Worm (Caenorhabditis elegans) whole organism, L2 larva: Measurements from ENCODE around the gene R151.8.
A peak's percentile ranks its signal among the peaks of the same experiment; 100 is the strongest.

ENCODE experiments used
- C34F6.9 ChIP-seq: fragments of 150-350 bp; optimal IDR thresholded peaks from 2 replicates; lab custom pipeline; 2014; ENCODE audit warnings: missing biosample characterization, missing genetic modification characterization
- F13H6.1 ChIP-seq: sonication (generic microtip); optimal IDR thresholded peaks from 2 replicates; lab custom pipeline; 2016; ENCODE audit warnings: missing genetic modification characterization, missing compliant biosample characterization
- R02D3.7 ChIP-seq: fragments of 150-350 bp; optimal IDR thresholded peaks from 2 replicates; lab custom pipeline; 2014; ENCODE audit warnings: missing biosample characterization, missing genetic modification characterization
- Y55F3AM.14 ChIP-seq: fragments of 200-800 bp; sonication (Bioruptor generic); optimal IDR thresholded peaks from 2 replicates; lab custom pipeline; 2018; ENCODE audit warnings: mild to moderate bottlenecking, missing genetic modification characterization, missing compliant biosample characterization
- ZK546.5 ChIP-seq: sonication (generic microtip); optimal IDR thresholded peaks from 2 replicates; lab custom pipeline; 2017; ENCODE audit warnings: missing biosample characterization, missing genetic modification characterization
- alr-1 ChIP-seq: fragments of 150-350 bp; optimal IDR thresholded peaks from 2 replicates; lab custom pipeline; 2014; ENCODE audit warnings: missing biosample characterization, missing genetic modification characterization
- aly-2 ChIP-seq: fragments of 150-350 bp; optimal IDR thresholded peaks from 2 replicates; lab custom pipeline; 2014; ENCODE audit warnings: missing biosample characterization, missing genetic modification characterization
- ama-1 ChIP-seq: fragments of 150-350 bp; optimal IDR thresholded peaks from 2 replicates; lab custom pipeline; 2018; ENCODE audit warnings: inconsistent platforms
- blmp-1 ChIP-seq: sonication (generic microtip); optimal IDR thresholded peaks from 2 replicates; lab custom pipeline; 2017; ENCODE audit warnings: missing genetic modification characterization, mild to moderate bottlenecking, missing compliant biosample characterization, antibody characterized with exemption, moderate library complexity; ENCODE audit not compliant: insufficient read depth
- ceh-82 ChIP-seq: fragments of 150-350 bp; optimal IDR thresholded peaks from 2 replicates; lab custom pipeline; 2014; ENCODE audit warnings: missing biosample characterization, missing genetic modification characterization
- crh-2 ChIP-seq: sonication (generic microtip); optimal IDR thresholded peaks from 2 replicates; lab custom pipeline; 2017; ENCODE audit warnings: missing biosample characterization, missing genetic modification characterization
- dmd-4 ChIP-seq: sonication (generic microtip); optimal IDR thresholded peaks from 2 replicates; lab custom pipeline; 2017; ENCODE audit warnings: missing biosample characterization, missing genetic modification characterization
- egl-27 ChIP-seq: sonication (generic microtip); optimal IDR thresholded peaks from 3 replicates; lab custom pipeline; 2017; ENCODE audit warnings: missing biosample characterization, missing genetic modification reagents, missing genetic modification characterization
- elt-1 ChIP-seq: fragments of 150-350 bp; optimal IDR thresholded peaks from 2 replicates; lab custom pipeline; 2014; ENCODE audit warnings: missing biosample characterization, missing genetic modification characterization
- elt-3 ChIP-seq: sonication (generic microtip); optimal IDR thresholded peaks from 2 replicates; lab custom pipeline; 2017; ENCODE audit warnings: missing biosample characterization, missing genetic modification characterization
- gmeb-1 ChIP-seq: fragments of 150-350 bp; optimal IDR thresholded peaks from 2 replicates; lab custom pipeline; 2014; ENCODE audit warnings: missing biosample characterization, missing genetic modification characterization
- lin-11 ChIP-seq: fragments of 150-350 bp; sonication (generic microtip); optimal IDR thresholded peaks from 2 replicates; lab custom pipeline; 2014; ENCODE audit warnings: missing biosample characterization, missing genetic modification characterization, inconsistent platforms, mixed read lengths
- lin-13 ChIP-seq: fragments of 150-350 bp; optimal IDR thresholded peaks from 2 replicates; lab custom pipeline; 2014; ENCODE audit warnings: missing biosample characterization, missing genetic modification reagents, missing genetic modification characterization
- lin-39 ChIP-seq: fragments of 150-350 bp; optimal IDR thresholded peaks from 2 replicates; lab custom pipeline; 2014; ENCODE audit warnings: missing biosample characterization, missing genetic modification reagents, missing genetic modification characterization
- lsy-2 ChIP-seq, 2 experiments: fragments of 150-350 bp in 1 of 2; sonication (generic microtip) in 1 of 2; optimal IDR thresholded peaks; 2 replicates each; lab custom pipeline; 2014 to 2017; ENCODE audit warnings: missing biosample characterization in 2 of 2, missing genetic modification characterization in 2 of 2
- mab-5 ChIP-seq: fragments of 150-350 bp; optimal IDR thresholded peaks from 2 replicates; lab custom pipeline; 2014; ENCODE audit warnings: missing biosample characterization, missing genetic modification characterization
- mdl-1 ChIP-seq, 2 experiments: fragments of 150-350 bp in 1 of 2; sonication (generic microtip) in 1 of 2; optimal IDR thresholded peaks; 2 replicates each; lab custom pipeline; 2017; ENCODE audit warnings: missing biosample characterization in 2 of 2, missing genetic modification characterization in 2 of 2
- nhr-10 ChIP-seq: sonication (generic microtip); optimal IDR thresholded peaks from 2 replicates; lab custom pipeline; 2017; ENCODE audit warnings: missing biosample characterization, missing genetic modification characterization
- nhr-11 ChIP-seq: fragments of 150-350 bp; optimal IDR thresholded peaks from 2 replicates; lab custom pipeline; 2014; ENCODE audit warnings: missing biosample characterization, missing genetic modification characterization
- nhr-12 ChIP-seq: fragments of 150-350 bp; optimal IDR thresholded peaks from 2 replicates; lab custom pipeline; 2014; ENCODE audit warnings: missing biosample characterization, missing genetic modification characterization
- nhr-129 ChIP-seq: fragments of 150-350 bp; optimal IDR thresholded peaks from 2 replicates; lab custom pipeline; 2014; ENCODE audit warnings: missing biosample characterization, missing genetic modification characterization
- nhr-21 ChIP-seq: fragments of 150-350 bp; optimal IDR thresholded peaks from 2 replicates; lab custom pipeline; 2014; ENCODE audit warnings: missing biosample characterization, missing genetic modification characterization
- nhr-23 ChIP-seq: fragments of 150-350 bp; optimal IDR thresholded peaks from 2 replicates; lab custom pipeline; 2014; ENCODE audit warnings: missing biosample characterization, missing genetic modification reagents, missing genetic modification characterization
- nhr-25 ChIP-seq: fragments of 150-350 bp; sonication (generic microtip); optimal IDR thresholded peaks from 3 replicates; lab custom pipeline; 2014; ENCODE audit warnings: missing biosample characterization, missing genetic modification characterization
- nhr-6 ChIP-seq: fragments of 150-350 bp; optimal IDR thresholded peaks from 2 replicates; lab custom pipeline; 2014; ENCODE audit warnings: missing biosample characterization, missing genetic modification characterization
- nhr-77 ChIP-seq: fragments of 150-350 bp; optimal IDR thresholded peaks from 2 replicates; lab custom pipeline; 2014; ENCODE audit warnings: missing biosample characterization, missing genetic modification characterization
- peb-1 ChIP-seq: fragments of 150-350 bp; optimal IDR thresholded peaks from 2 replicates; lab custom pipeline; 2014; ENCODE audit warnings: missing biosample characterization, missing genetic modification characterization
- skn-1 ChIP-seq: sonication (generic microtip); optimal IDR thresholded peaks from 2 replicates; lab custom pipeline; 2017; ENCODE audit warnings: missing biosample characterization, missing genetic modification characterization
- sma-3 ChIP-seq: sonication (generic microtip); optimal IDR thresholded peaks from 2 replicates; lab custom pipeline; 2016; ENCODE audit warnings: missing genetic modification reagents, missing genetic modification characterization, missing compliant biosample characterization
- sma-9 ChIP-seq, 2 experiments: fragments of 150-350 bp in 1 of 2; sonication (generic microtip) in 1 of 2; optimal IDR thresholded peaks; 2 replicates each; lab custom pipeline; 2014 to 2016; ENCODE audit warnings: missing genetic modification characterization in 2 of 2, mild to moderate bottlenecking in 1 of 2, missing biosample characterization in 1 of 2, missing compliant biosample characterization in 1 of 2, missing genetic modification reagents in 1 of 2, moderate library complexity in 1 of 2
- unc-39 ChIP-seq: fragments of 150-350 bp; optimal IDR thresholded peaks from 2 replicates; lab custom pipeline; 2014; ENCODE audit warnings: missing biosample characterization, missing genetic modification characterization
- unc-55 ChIP-seq: fragments of 150-350 bp; sonication (generic microtip); optimal IDR thresholded peaks from 3 replicates; lab custom pipeline; 2014; ENCODE audit warnings: missing biosample characterization, missing genetic modification reagents, missing genetic modification characterization
- zag-1 ChIP-seq: fragments of 150-350 bp; optimal IDR thresholded peaks from 2 replicates; lab custom pipeline; 2014; ENCODE audit warnings: missing biosample characterization, missing genetic modification characterization
- ztf-1 ChIP-seq: fragments of 200-800 bp; sonication (Bioruptor generic); conservative IDR thresholded peaks from 2 replicates; pipeline ENCODE4 v1.3.6; 2022; ENCODE audit warnings: missing genetic modification characterization, missing compliant biosample characterization
- ztf-11 ChIP-seq: sonication (generic microtip); optimal IDR thresholded peaks from 2 replicates; lab custom pipeline; 2017; ENCODE audit warnings: missing biosample characterization, missing genetic modification characterization
- ztf-4 ChIP-seq: fragments of 150-350 bp; optimal IDR thresholded peaks from 2 replicates; lab custom pipeline; 2014; ENCODE audit warnings: missing biosample characterization, missing genetic modification characterization

The R151.8 gene

ce11 chrIII:7277228-7277627 lies 47.6 kb upstream of the R151.8 start, which contains the start of the genes spot-1 and B0361.11 (continued):
- TF ChIP-seq ama-1 (lab: Kevin White, UChicago): no peak
- TF ChIP-seq alr-1 (tag; lab: Kevin White, UChicago): no peak
- peak; percentile 55 to 88 for TF ChIP-seq lsy-2 (tag; optimal IDR thresholded peaks at IDR 0.05; lab: Kevin White, UChicago)

- TF ChIP-seq C34F6.9 (tag; lab: Kevin White, UChicago) (no peak), gmeb-1 (tag; lab: Kevin White, UChicago) (no peak), peb-1 (no peak), elt-3 (no peak), lin-13 (GFP tag; lab: Kevin White, UChicago) (no peak), sma-9 (GFP tag; optimal IDR thresholded peaks at IDR 0.05; lab: Kevin White, UChicago) (no peak), sma-9 (tag; optimal IDR thresholded peaks at IDR 0.05; lab: Kevin White, UChicago) (no peak), lin-11 (tag; lab: Kevin White, UChicago) (no peak), nhr-11 (tag; lab: Kevin White, UChicago) (no peak), nhr-129 (tag; lab: Kevin White, UChicago) (no peak), mdl-1 (tag; optimal IDR thresholded peaks at IDR 0.05; lab: Kevin White, UChicago) (no peak), nhr-6 (tag; lab: Kevin White, UChicago) (no peak)
- TF ChIP-seq, all 48 proteins: peak for 0
Observed at ce11 chrIII:7275296-7275695, 45.7 kb upstream of the R151.8 start, which contains the start of gene psd-1. TSS of gene psd-1 (minus strand) at chrIII:7275396.

DNA sequence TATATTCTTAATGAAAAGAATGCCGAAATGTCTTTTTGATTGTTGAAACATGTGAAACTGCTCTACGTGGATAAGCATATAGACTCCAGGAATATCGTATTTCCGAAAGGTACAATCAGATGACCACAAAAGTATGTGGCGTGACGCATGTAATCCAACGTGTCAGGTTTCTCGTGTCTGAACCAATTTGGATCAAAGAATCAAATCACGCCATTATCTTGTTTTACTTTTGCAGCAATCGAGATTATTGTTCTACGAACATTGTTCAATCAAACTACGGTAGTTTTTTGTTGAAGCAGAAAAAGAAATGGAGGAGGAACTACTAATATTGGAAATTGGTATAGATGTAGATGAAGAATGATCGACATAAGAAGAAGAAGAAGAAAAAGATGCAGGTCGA lies 44.1 kb upstream of the R151.8 start:
- no peak for TF ChIP-seq unc-55
- TF ChIP-seq sma-9 (GFP tag; optimal IDR thresholded peaks at IDR 0.05; lab: Kevin White, UChicago): peak; percentile 72
- no peak for TF ChIP-seq sma-9 (tag; optimal IDR thresholded peaks at IDR 0.05; lab: Kevin White, UChicago)
- TF ChIP-seq ceh-82 (tag; lab: Kevin White, UChicago): no peak
- no peak for TF ChIP-seq mdl-1 (tag; optimal IDR thresholded peaks at IDR 0.05; lab: Kevin White, UChicago)
- peak; percentile 19 for TF ChIP-seq nhr-129 (tag; lab: Kevin White, UChicago)
- no peak for TF ChIP-seq gmeb-1 (tag; lab: Kevin White, UChicago)
- no peak for TF ChIP-seq ztf-1 (GFP tag; lab: Robert Waterston, UW)
- TF ChIP-seq elt-3: no peak
- TF ChIP-seq nhr-10 (tag; lab: Kevin White, UChicago): no peak
- TF ChIP-seq nhr-21 (tag; lab: Kevin White, UChicago): peak; percentile 68
- TF ChIP-seq nhr-6 (tag; lab: Kevin White, UChicago): no peak
- no peak for TF ChIP-seq skn-1 (tag; lab: Kevin White, UChicago)
- no peak for TF ChIP-seq F13H6.1 (tag; lab: Kevin White, UChicago)
- TF ChIP-seq unc-39 (tag; lab: Kevin White, UChicago): no peak
- no peak for TF ChIP-seq Y55F3AM.14 (GFP tag; lab: Kevin White, UChicago)
- no peak for TF ChIP-seq lin-39 (tag; lab: Kevin White, UChicago)
- no peak for TF ChIP-seq nhr-12 (tag; lab: Kevin White, UChicago)
- TF ChIP-seq alr-1 (tag; lab: Kevin White, UChicago): no peak
- TF ChIP-seq elt-1 (tag; lab: Kevin White, UChicago): no peak
- TF ChIP-seq lsy-2 (tag; optimal IDR thresholded peaks at IDR 0.05; lab: Kevin White, UChicago): peak in 1 of 2 experiments; percentile 19
- TF ChIP-seq nhr-77: no peak
- no peak for TF ChIP-seq C34F6.9 (tag; lab: Kevin White, UChicago)
- TF ChIP-seq peb-1: no peak
- no peak for TF ChIP-seq ztf-11

DNA sequence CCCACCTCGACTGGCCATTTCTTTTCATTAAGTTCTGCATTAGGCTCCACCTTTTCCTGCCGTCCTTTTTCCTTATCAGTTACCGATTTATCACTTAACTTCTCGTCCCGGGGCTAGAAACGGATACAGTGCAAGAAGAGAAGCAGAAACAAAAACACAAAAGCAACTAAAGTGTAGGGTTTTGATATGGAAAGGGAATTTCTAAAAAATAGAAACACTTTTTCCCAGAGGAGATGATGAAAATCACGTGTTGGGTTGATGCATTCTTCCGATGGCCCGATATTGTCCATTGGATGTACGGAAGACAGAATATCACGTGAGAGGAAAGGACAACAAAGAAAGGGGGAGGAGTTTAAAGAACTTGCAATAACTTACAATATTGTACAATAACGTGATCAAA lies 43.2 kb upstream of the R151.8 start:
- TF ChIP-seq nhr-10 (tag; lab: Kevin White, UChicago) (no peak), ama-1 (lab: Kevin White, UChicago) (peak; percentile 13), peb-1 (no peak), ztf-1 (GFP tag; lab: Robert Waterston, UW) (no peak), elt-1 (tag; lab: Kevin White, UChicago) (no peak), mdl-1 (tag; optimal IDR thresholded peaks at IDR 0.05; lab: Kevin White, UChicago) (peak in 1 of 2 experiments; percentile 32), nhr-6 (tag; lab: Kevin White, UChicago) (no peak), egl-27 (tag; lab: Kevin White, UChicago) (peak; percentile 64), blmp-1 (tag; lab: Kevin White, UChicago) (peak; percentile 85), Y55F3AM.14 (GFP tag; lab: Kevin White, UChicago) (no peak), aly-2 (tag; lab: Kevin White, UChicago) (no peak), mab-5 (no peak), sma-3 (GFP tag; lab: Kevin White, UChicago) (peak; percentile 82), elt-3 (no peak), ceh-82 (tag; lab: Kevin White, UChicago) (no peak), nhr-11 (tag; lab: Kevin White, UChicago) (no peak), ztf-11 (no peak), R02D3.7 (tag; lab: Kevin White, UChicago) (no peak), nhr-12 (tag; lab: Kevin White, UChicago) (no peak), sma-9 (GFP tag; optimal IDR thresholded peaks at IDR 0.05; lab: Kevin White, UChicago) (peak; percentile 86), sma-9 (tag; optimal IDR thresholded peaks at IDR 0.05; lab: Kevin White, UChicago) (no peak), nhr-25 (tag; lab: Kevin White, UChicago) (peak; percentile 51), unc-55 (no peak), zag-1 (tag; lab: Kevin White, UChicago) (no peak), lin-13 (GFP tag; lab: Kevin White, UChicago) (no peak), ztf-4 (no peak), dmd-4 (tag; lab: Kevin White, UChicago) (no peak), F13H6.1 (tag; lab: Kevin White, UChicago) (no peak), nhr-23 (no peak), unc-39 (tag; lab: Kevin White, UChicago) (no peak), C34F6.9 (tag; lab: Kevin White, UChicago) (no peak), crh-2 (tag; lab: Kevin White, UChicago) (peak; percentile 55), nhr-129 (tag; lab: Kevin White, UChicago) (peak; percentile 89), ZK546.5 (tag; lab: Kevin White, UChicago) (no peak), nhr-77 (no peak), gmeb-1 (tag; lab: Kevin White, UChicago) (peak; percentile 71), lin-39 (tag; lab: Kevin White, UChicago) (no peak), lin-11 (tag; lab: Kevin White, UChicago) (no peak)
